Worm (Caenorhabditis elegans) whole organism, L4/young adult: ENCODE measurements around the gene nhr-114.

Experiments
- W03F9.2 ChIP-seq: fragments of 150-350 bp; optimal IDR thresholded peaks from 2 replicates; lab custom pipeline; 2014; ENCODE audit warnings: missing biosample characterization, missing genetic modification characterization
- dao-5 ChIP-seq: sonication (generic microtip); optimal IDR thresholded peaks from 2 replicates; lab custom pipeline; 2016; ENCODE audit warnings: missing genotype, missing genetic modification characterization, moderate library complexity, missing compliant biosample characterization
- him-1 ChIP-seq: sonication (generic microtip); optimal IDR thresholded peaks from 2 replicates; lab custom pipeline; 2016; ENCODE audit warnings: missing genotype, missing genetic modification reagents, missing genetic modification characterization, missing compliant biosample characterization

- TF ChIP-seq W03F9.2 (tag; lab: Kevin White, UChicago) (no peak), dao-5 (tag; lab: Kevin White, UChicago) (no peak), him-1 (tag; lab: Kevin White, UChicago) (no peak)
Observed at ce11 chrV:4151400-4151799, 35.6 kb upstream of the nhr-114 start.
